Worm (Caenorhabditis elegans) whole organism, young adult: ENCODE results near the gene K05F6.12.

Experiments used
- B0035.1 ChIP-seq: sonication (generic microtip); optimal IDR thresholded peaks from 2 replicates; lab custom pipeline; 2016; ENCODE audit warnings: missing genetic modification characterization, mild to moderate bottlenecking, missing compliant biosample characterization, missing genotype, missing genetic modification reagents
- C06A6.2 ChIP-seq: fragments of 200-800 bp; sonication (Bioruptor generic); conservative IDR thresholded peaks from 2 replicates; pipeline ENCODE4 v1.3.6; 2022; ENCODE audit warnings: missing genetic modification characterization, missing compliant biosample characterization
- C17E4.6 ChIP-seq: fragments of 200-800 bp; sonication (Bioruptor generic); IDR thresholded peaks from 2 replicates; pipeline ENCODE4 v1.3.6; 2022; ENCODE audit warnings: missing genetic modification reagents, missing genetic modification characterization, missing compliant biosample characterization
- F22D6.2 ChIP-seq: sonication (generic microtip); optimal IDR thresholded peaks from 2 replicates; lab custom pipeline; 2016; ENCODE audit warnings: mild to moderate bottlenecking, missing genetic modification characterization, missing compliant biosample characterization
- F49E8.2 ChIP-seq: sonication (generic microtip); optimal IDR thresholded peaks from 3 replicates; lab custom pipeline; 2017; ENCODE audit warnings: missing genetic modification characterization, mild to moderate bottlenecking, missing compliant biosample characterization, antibody characterized with exemption, moderate library complexity; ENCODE audit not compliant: insufficient read depth
- F57A8.1 ChIP-seq: fragments of 200-800 bp; sonication (Bioruptor generic); optimal IDR thresholded peaks from 2 replicates; lab custom pipeline; 2018; ENCODE audit warnings: mild to moderate bottlenecking, missing genetic modification characterization, moderate library complexity, missing compliant biosample characterization
- Y53F4B.3 ChIP-seq: fragments of 200-800 bp; sonication (Bioruptor generic); IDR thresholded peaks from 2 replicates; pipeline ENCODE4 v1.3.6; 2022; ENCODE audit warnings: missing genetic modification reagents, missing genetic modification characterization, missing compliant biosample characterization
- akir-1 ChIP-seq: fragments of 200-800 bp; sonication (Bioruptor generic); optimal IDR thresholded peaks from 2 replicates; lab custom pipeline; 2018; ENCODE audit warnings: mild to moderate bottlenecking, missing genetic modification characterization, moderate library complexity, missing compliant biosample characterization
- ama-1 ChIP-seq, 3 experiments: fragments of 150-350 bp in 1 of 3; sonication (generic microtip) in 2 of 3; optimal IDR thresholded peaks; 2 replicates each; lab custom pipeline; 2014 to 2018; ENCODE audit warnings: missing biosample characterization in 2 of 3, missing genetic modification characterization in 2 of 3, missing genetic modification reagents in 2 of 3
- aptf-2 ChIP-seq: fragments of 200-800 bp; sonication (Bioruptor generic); conservative IDR thresholded peaks from 2 replicates; pipeline ENCODE4 v1.3.6; 2022; ENCODE audit warnings: missing genetic modification reagents, missing genetic modification characterization, missing compliant biosample characterization
- attf-5 ChIP-seq: fragments of 200-800 bp; sonication (Bioruptor generic); optimal IDR thresholded peaks from 2 replicates; lab custom pipeline; 2018; ENCODE audit warnings: mild to moderate bottlenecking, missing genetic modification characterization, missing compliant biosample characterization
- attf-6 ChIP-seq: fragments of 200-800 bp; sonication (Bioruptor generic); IDR thresholded peaks from 2 replicates; pipeline ENCODE4 v1.3.6; 2022; ENCODE audit warnings: missing genetic modification reagents, missing genetic modification characterization, missing compliant biosample characterization
- bed-2 ChIP-seq: fragments of 200-800 bp; sonication (Bioruptor generic); IDR thresholded peaks from 2 replicates; pipeline ENCODE4 v1.3.6; 2022; ENCODE audit warnings: missing genetic modification reagents, missing genetic modification characterization, missing compliant biosample characterization
- dox-1 ChIP-seq: fragments of 200-800 bp; sonication (Bioruptor generic); IDR thresholded peaks from 2 replicates; pipeline ENCODE4 v1.3.6; 2022; ENCODE audit warnings: missing genetic modification reagents, missing genetic modification characterization, missing compliant biosample characterization
- dpl-1 ChIP-seq: fragments of 150-350 bp; optimal IDR thresholded peaks from 2 replicates; lab custom pipeline; 2014; ENCODE audit warnings: missing biosample characterization, missing genetic modification reagents, missing genetic modification characterization
- egl-44 ChIP-seq: fragments of 200-800 bp; sonication (Bioruptor generic); IDR thresholded peaks from 2 replicates; pipeline ENCODE4 v1.3.6; 2022; ENCODE audit warnings: missing genetic modification reagents, missing genetic modification characterization, missing compliant biosample characterization
- him-1 ChIP-seq: sonication (generic microtip); optimal IDR thresholded peaks from 2 replicates; lab custom pipeline; 2016; ENCODE audit warnings: missing genotype, missing genetic modification reagents, missing genetic modification characterization, missing compliant biosample characterization
- hmg-1.2 ChIP-seq: fragments of 200-800 bp; sonication (Bioruptor generic); IDR thresholded peaks from 2 replicates; pipeline ENCODE4 v1.3.6; 2022; ENCODE audit warnings: missing genetic modification reagents, missing genetic modification characterization, missing compliant biosample characterization
- hsf-1 ChIP-seq: fragments of 200-800 bp; sonication (Bioruptor generic); IDR thresholded peaks from 2 replicates; pipeline ENCODE4 v1.3.6; 2022; ENCODE audit warnings: missing genetic modification reagents, missing genetic modification characterization, missing compliant biosample characterization
- let-526 ChIP-seq: fragments of 200-800 bp; sonication (Bioruptor generic); IDR thresholded peaks from 2 replicates; pipeline ENCODE4 v1.3.6; 2022; ENCODE audit warnings: missing genetic modification reagents, missing genetic modification characterization, missing compliant biosample characterization
- lin-26 ChIP-seq: fragments of 200-800 bp; sonication (Bioruptor generic); IDR thresholded peaks from 2 replicates; pipeline ENCODE4 v1.3.6; 2022; ENCODE audit warnings: missing genetic modification reagents, missing genetic modification characterization, missing compliant biosample characterization
- lin-35 ChIP-seq, 3 experiments: fragments of 150-350 bp in 2 of 3; sonication (generic microtip) in 1 of 3; optimal IDR thresholded peaks; 2 replicates each; lab custom pipeline; 2014 to 2018; ENCODE audit warnings: missing biosample characterization in 3 of 3, missing genetic modification characterization in 3 of 3, missing genetic modification reagents in 3 of 3
- lin-40 ChIP-seq: sonication (generic microtip); optimal IDR thresholded peaks from 2 replicates; lab custom pipeline; 2016; ENCODE audit warnings: missing genetic modification characterization, mild to moderate bottlenecking, missing compliant biosample characterization, missing genotype, missing genetic modification reagents
- madf-10 ChIP-seq: sonication (generic microtip); optimal IDR thresholded peaks from 2 replicates; lab custom pipeline; 2016; ENCODE audit warnings: mild to moderate bottlenecking, missing genetic modification characterization, missing compliant biosample characterization
- mes-4 ChIP-seq: sonication (generic microtip); optimal IDR thresholded peaks from 2 replicates; lab custom pipeline; 2016; ENCODE audit warnings: missing genotype, missing genetic modification characterization, missing compliant biosample characterization
- nfya-1 ChIP-seq: sonication (generic microtip); optimal IDR thresholded peaks from 2 replicates; lab custom pipeline; 2017; ENCODE audit warnings: antibody characterized with exemption, missing compliant biosample characterization, missing genetic modification characterization, borderline replicate concordance; ENCODE audit not compliant: insufficient read depth
- nfyb-1 ChIP-seq: fragments of 200-800 bp; sonication (Bioruptor generic); IDR thresholded peaks from 2 replicates; pipeline ENCODE4 v1.3.6; 2022; ENCODE audit warnings: missing genetic modification reagents, missing genetic modification characterization, missing compliant biosample characterization
- rcor-1 ChIP-seq: fragments of 200-800 bp; sonication (Bioruptor generic); IDR thresholded peaks from 2 replicates; pipeline ENCODE4 v1.3.6; 2022; ENCODE audit warnings: missing genetic modification reagents, missing genetic modification characterization, missing compliant biosample characterization
- sea-2 ChIP-seq: fragments of 200-800 bp; sonication (Bioruptor generic); IDR thresholded peaks from 2 replicates; pipeline ENCODE4 v1.3.6; 2022; ENCODE audit warnings: missing genetic modification characterization, missing compliant biosample characterization
- snpc-1.1 ChIP-seq: sonication (generic microtip); optimal IDR thresholded peaks from 2 replicates; lab custom pipeline; 2017; ENCODE audit warnings: missing genetic modification characterization, mild to moderate bottlenecking, missing compliant biosample characterization, antibody characterized with exemption, moderate library complexity, missing genotype, missing genetic modification reagents; ENCODE audit not compliant: insufficient read depth
- snpc-1.3 ChIP-seq: sonication (generic microtip); optimal IDR thresholded peaks from 2 replicates; lab custom pipeline; 2017; ENCODE audit warnings: missing genetic modification characterization, mild to moderate bottlenecking, missing compliant biosample characterization, antibody characterized with exemption, moderate library complexity, missing genotype, missing genetic modification reagents; ENCODE audit not compliant: insufficient read depth
- snpc-3.4 ChIP-seq: sonication (generic microtip); optimal IDR thresholded peaks from 2 replicates; lab custom pipeline; 2017; ENCODE audit warnings: missing genetic modification characterization, mild to moderate bottlenecking, missing compliant biosample characterization, antibody characterized with exemption, moderate library complexity, missing genotype, missing genetic modification reagents
- somi-1 ChIP-seq: fragments of 200-800 bp; sonication (Bioruptor generic); optimal IDR thresholded peaks from 2 replicates; lab custom pipeline; 2018; ENCODE audit warnings: mild to moderate bottlenecking, missing genetic modification characterization, missing compliant biosample characterization
- tbx-9 ChIP-seq: sonication (generic microtip); optimal IDR thresholded peaks from 2 replicates; lab custom pipeline; 2016; ENCODE audit warnings: borderline replicate concordance, missing genetic modification characterization, inconsistent platforms, missing compliant biosample characterization
- tlf-1 ChIP-seq: fragments of 200-800 bp; sonication (Bioruptor generic); optimal IDR thresholded peaks from 2 replicates; lab custom pipeline; 2018; ENCODE audit warnings: mild to moderate bottlenecking, missing genetic modification characterization, missing compliant biosample characterization
- zim-3 ChIP-seq: sonication (generic microtip); optimal IDR thresholded peaks from 2 replicates; lab custom pipeline; 2017; ENCODE audit warnings: mild to moderate bottlenecking, missing genetic modification characterization, moderate library complexity, missing compliant biosample characterization

K05F6.12 gene

DNA sequence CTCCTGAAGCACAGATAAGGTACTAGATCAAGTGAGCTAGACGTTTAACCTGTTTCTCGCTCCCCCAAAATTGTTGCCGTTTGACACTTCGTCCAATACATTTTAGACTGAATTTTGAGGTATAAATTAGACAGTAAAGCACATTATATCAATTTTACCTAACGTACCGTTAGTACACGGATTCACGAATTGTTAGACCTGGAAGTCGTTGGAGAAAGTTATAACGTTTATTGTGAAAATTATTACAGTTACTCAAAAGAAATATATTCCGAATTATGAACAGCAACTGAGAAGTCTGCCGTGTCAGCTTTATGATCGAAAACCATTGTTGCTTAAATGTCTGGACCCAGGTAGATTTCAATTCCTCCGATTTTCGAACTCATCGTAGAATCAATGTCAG is 15.1 kb downstream of the K05F6.12 start (continued):
- TF ChIP-seq lin-26 (no peak), C06A6.2 (GFP tag; lab: Robert Waterston, UW) (no peak), Y53F4B.3 (GFP tag; lab: Robert Waterston, UW) (no peak)

- TF ChIP-seq F57A8.1 (GFP tag; lab: Kevin White, UChicago) (no peak), him-1 (no peak), nfya-1 (no peak), let-526 (GFP tag; lab: Robert Waterston, UW) (no peak), rcor-1 (GFP tag; lab: Robert Waterston, UW) (no peak), snpc-1.1 (no peak)
Observed at ce11 chrII:1561863-1562262, 16.1 kb downstream of the K05F6.12 start, which contains the start of gene K05F6.14. Gene K05F6.14 (plus strand): TSS chrII:1562163.

DNA sequence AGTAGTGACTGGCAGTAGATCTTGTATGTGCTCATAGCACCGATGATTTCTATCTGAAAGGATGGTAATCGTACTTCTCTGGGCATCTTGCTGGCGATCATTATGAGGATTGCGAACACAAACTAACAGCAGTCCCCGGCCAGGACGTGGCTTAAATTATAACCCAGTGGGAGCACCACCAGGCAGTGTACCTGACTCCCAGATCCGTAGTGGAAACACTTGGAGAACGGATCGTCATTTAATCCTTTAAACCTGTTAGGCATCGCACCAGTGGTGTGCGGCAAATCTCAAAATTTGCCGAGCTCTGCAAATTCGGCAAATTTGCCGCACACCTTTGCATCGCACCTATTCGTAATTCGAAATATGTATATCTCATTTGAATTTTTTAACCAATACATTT is 21.9 kb downstream of the K05F6.12 start, which contains the start of gene K05F6.8:
Gene K05F6.8 (minus strand): TSS at position 101 of the 400 bp plus-strand sequence.
- no peak for TF ChIP-seq zim-3 (tag; lab: Kevin White, UChicago)
- no peak for TF ChIP-seq aptf-2 (GFP tag; lab: Robert Waterston, UW)
- no peak for TF ChIP-seq let-526 (GFP tag; lab: Robert Waterston, UW)
- TF ChIP-seq mes-4 (tag; lab: Kevin White, UChicago), result no peak
- no peak for TF ChIP-seq attf-6 (GFP tag; lab: Robert Waterston, UW)
- TF ChIP-seq akir-1 (GFP tag; lab: Kevin White, UChicago), result no peak
- TF ChIP-seq bed-2 (GFP tag; lab: Robert Waterston, UW), result no peak
- TF ChIP-seq hmg-1.2 (GFP tag; lab: Robert Waterston, UW), result no peak
- TF ChIP-seq sea-2 (GFP tag; lab: Robert Waterston, UW), result no peak
- TF ChIP-seq F22D6.2, result no peak
- no peak for TF ChIP-seq ama-1 (optimal IDR thresholded peaks at IDR 0.05; lab: Kevin White, UChicago)
- TF ChIP-seq ama-1 (GFP tag; optimal IDR thresholded peaks at IDR 0.05; lab: Kevin White, UChicago), result no peak
- no peak for TF ChIP-seq tlf-1
- TF ChIP-seq dpl-1 (GFP tag; lab: Kevin White, UChicago), result no peak
- no peak for TF ChIP-seq egl-44 (GFP tag; lab: Robert Waterston, UW)
- TF ChIP-seq madf-10, result no peak
- TF ChIP-seq snpc-1.3, result no peak
- TF ChIP-seq F49E8.2, result no peak
- no peak for TF ChIP-seq dox-1 (GFP tag; lab: Robert Waterston, UW)
- TF ChIP-seq C17E4.6, result no peak
- TF ChIP-seq lin-35 (GFP tag; optimal IDR thresholded peaks at IDR 0.05; lab: Kevin White, UChicago), result no peak

ce11 chrII:1568214-1568613 is 22.5 kb downstream of the K05F6.12 start, which contains the start of gene fbxb-49:
Gene fbxb-49 (plus strand): TSS chrII:1568514.
- TF ChIP-seq attf-5 (GFP tag; lab: Kevin White, UChicago) (no peak), madf-10 (no peak), snpc-3.4 (no peak), lin-40 (tag; lab: Kevin White, UChicago) (no peak), tbx-9 (tag; lab: Kevin White, UChicago) (no peak), somi-1 (GFP tag; lab: Kevin White, UChicago) (no peak), hsf-1 (GFP tag; lab: Robert Waterston, UW) (no peak), attf-6 (GFP tag; lab: Robert Waterston, UW) (no peak), B0035.1 (no peak), nfyb-1 (GFP tag; lab: Robert Waterston, UW) (no peak)
- TF ChIP-seq, all 124 proteins: peak for 0
